Fruit fly (Drosophila melanogaster): ENCODE measurements around the gene Nepl8.
A peak's percentile ranks its signal among the peaks of the same experiment; 100 is the strongest.

Gene Nepl8

DNA sequence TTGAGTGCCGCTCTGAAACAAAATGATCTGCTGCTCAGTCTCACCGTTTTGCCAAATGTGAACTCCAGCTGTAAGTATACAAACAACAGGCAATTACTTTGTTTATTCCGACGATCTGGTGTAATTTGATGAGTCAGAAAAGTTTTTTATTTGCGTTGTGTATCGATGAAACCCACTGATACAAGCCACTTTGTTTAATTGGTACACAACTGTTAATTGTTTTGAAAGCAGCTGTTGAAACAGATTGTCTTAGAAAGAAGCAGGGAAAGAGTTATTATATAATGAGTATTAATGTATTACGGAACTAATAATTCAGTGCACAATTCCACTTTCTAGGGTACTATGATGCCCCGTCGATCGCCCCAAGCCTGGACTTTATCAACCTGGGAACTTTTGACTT is 36.1 kb upstream of the Nepl8 start (continued):
- TF ChIP-seq row (GFP tag; IDR thresholded peaks at IDR 0.05): no peak
- no peak for TF ChIP-seq CG9932 (GFP tag; IDR thresholded peaks at IDR 0.05)
- peak; percentile 21 for TF ChIP-seq CG3281 (GFP tag; optimal IDR thresholded peaks at IDR 0.05)
- no peak for TF ChIP-seq CG4328 (GFP tag; optimal IDR thresholded peaks at IDR 0.05)
- no peak for TF ChIP-seq Hand (GFP tag; optimal IDR thresholded peaks at IDR 0.05)
- TF ChIP-seq bbx (GFP tag; IDR thresholded peaks at IDR 0.05; ENCODE audit: partially characterized antibody): no peak
- peak; percentile 3 for TF ChIP-seq CG6813 (GFP tag; optimal IDR thresholded peaks at IDR 0.05)
- no peak for TF ChIP-seq Drgx (GFP tag; IDR thresholded peaks at IDR 0.05)
- TF ChIP-seq CG3407 (GFP tag; optimal IDR thresholded peaks at IDR 0.05): peak; percentile 38
- TF ChIP-seq B-H2 (GFP tag; optimal IDR thresholded peaks at IDR 0.05): no peak
- TF ChIP-seq CG3995 (GFP tag; optimal IDR thresholded peaks at IDR 0.05): no peak
- no peak for TF ChIP-seq CG10366 (GFP tag; IDR thresholded peaks at IDR 0.05)
- no peak for TF ChIP-seq pho (GFP tag; optimal IDR thresholded peaks at IDR 0.05)
- TF ChIP-seq CG34422 (GFP tag; IDR thresholded peaks at IDR 0.05): no peak
- no peak for TF ChIP-seq HHEX (GFP tag; optimal IDR thresholded peaks at IDR 0.05)
- TF ChIP-seq grau (tag; optimal IDR thresholded peaks at IDR 0.05): no peak
- TF ChIP-seq seq (GFP tag; IDR thresholded peaks at IDR 0.05): no peak
- TF ChIP-seq tap (tag; optimal IDR thresholded peaks at IDR 0.05): no peak
- no peak for TF ChIP-seq prd (optimal IDR thresholded peaks at IDR 0.05)
- TF ChIP-seq prd (GFP tag; IDR thresholded peaks at IDR 0.05): no peak
- no peak for TF ChIP-seq CG8388 (GFP tag; optimal IDR thresholded peaks at IDR 0.05)
- TF ChIP-seq slp2 (GFP tag; optimal IDR thresholded peaks at IDR 0.05): no peak
- no peak for TF ChIP-seq CG2199 (GFP tag; IDR thresholded peaks at IDR 0.05)
- no peak for TF ChIP-seq CG2875 (GFP tag; optimal IDR thresholded peaks at IDR 0.05)
- TF ChIP-seq Side (GFP tag; optimal IDR thresholded peaks at IDR 0.05): no peak
- TF ChIP-seq crc (GFP tag; optimal IDR thresholded peaks at IDR 0.05): no peak
- TF ChIP-seq CG5953 (GFP tag; IDR thresholded peaks at IDR 0.05): no peak
- no peak for TF ChIP-seq Stat92E (GFP tag; optimal IDR thresholded peaks at IDR 0.05)
- peak; percentile 54 for TF ChIP-seq lab (GFP tag; optimal IDR thresholded peaks at IDR 0.05)
- TF ChIP-seq CG14667 (GFP tag; IDR thresholded peaks at IDR 0.05): no peak
- TF ChIP-seq CG10565 (GFP tag; optimal IDR thresholded peaks at IDR 0.05): no peak
- TF ChIP-seq CG11560 (tag; IDR thresholded peaks at IDR 0.05): no peak
- TF ChIP-seq CG6791 (GFP tag; IDR thresholded peaks at IDR 0.05; ENCODE audit: partially characterized antibody): no peak
- TF ChIP-seq ase (GFP tag; IDR thresholded peaks at IDR 0.05): no peak
- TF ChIP-seq CG7357 (GFP tag; IDR thresholded peaks at IDR 0.05): no peak
- no peak for TF ChIP-seq YL-1 (GFP tag; optimal IDR thresholded peaks at IDR 0.05)
- no peak for TF ChIP-seq her (GFP tag; optimal IDR thresholded peaks at IDR 0.05)
- TF ChIP-seq maf-S (GFP tag; optimal IDR thresholded peaks at IDR 0.05): no peak
- no peak for TF ChIP-seq CG1602 (GFP tag; optimal IDR thresholded peaks at IDR 0.05)
- no peak for TF ChIP-seq CG6689 (GFP tag; IDR thresholded peaks at IDR 0.05)
- no peak for TF ChIP-seq Myb (GFP tag; optimal IDR thresholded peaks at IDR 0.05)
- TF ChIP-seq Atf6 (GFP tag; IDR thresholded peaks at IDR 0.05): no peak
- no peak for TF ChIP-seq sna (GFP tag; IDR thresholded peaks at IDR 0.05; ENCODE audit: partially characterized antibody)
- TF ChIP-seq CG15479 (GFP tag; optimal IDR thresholded peaks at IDR 0.05): no peak
- no peak for TF ChIP-seq CG2116 (GFP tag; optimal IDR thresholded peaks at IDR 0.05)
- no peak for TF ChIP-seq Oli (tag; optimal IDR thresholded peaks at IDR 0.05)
- no peak for TF ChIP-seq CG32532 (GFP tag; IDR thresholded peaks at IDR 0.05)
- no peak for TF ChIP-seq fd96Cb (tag; optimal IDR thresholded peaks at IDR 0.05)
- TF ChIP-seq Usf (GFP tag; optimal IDR thresholded peaks at IDR 0.05): no peak
- TF ChIP-seq wdn (GFP tag; IDR thresholded peaks at IDR 0.05): no peak
- TF ChIP-seq Doc2 (GFP tag; IDR thresholded peaks at IDR 0.05): no peak
- TF ChIP-seq NfI (GFP tag; optimal IDR thresholded peaks at IDR 0.05): peak; percentile 1

Data from whole organism, embryonic.